Worm (Caenorhabditis elegans) whole organism, L2 larva: ENCODE data around the gene srj-11.

Experiments used
- C34F6.9 ChIP-seq: fragments of 150-350 bp; optimal IDR thresholded peaks from 2 replicates; lab custom pipeline; 2014; ENCODE audit warnings: missing biosample characterization, missing genetic modification characterization
- F13H6.1 ChIP-seq: sonication (generic microtip); optimal IDR thresholded peaks from 2 replicates; lab custom pipeline; 2016; ENCODE audit warnings: missing genetic modification characterization, missing compliant biosample characterization
- ZK546.5 ChIP-seq: sonication (generic microtip); optimal IDR thresholded peaks from 2 replicates; lab custom pipeline; 2017; ENCODE audit warnings: missing biosample characterization, missing genetic modification characterization
- alr-1 ChIP-seq: fragments of 150-350 bp; optimal IDR thresholded peaks from 2 replicates; lab custom pipeline; 2014; ENCODE audit warnings: missing biosample characterization, missing genetic modification characterization
- ama-1 ChIP-seq: fragments of 150-350 bp; optimal IDR thresholded peaks from 2 replicates; lab custom pipeline; 2018; ENCODE audit warnings: inconsistent platforms
- ceh-16 ChIP-seq: fragments of 150-350 bp; optimal IDR thresholded peaks from 2 replicates; lab custom pipeline; 2014; ENCODE audit warnings: missing biosample characterization, missing genetic modification characterization
- crh-2 ChIP-seq: sonication (generic microtip); optimal IDR thresholded peaks from 2 replicates; lab custom pipeline; 2017; ENCODE audit warnings: missing biosample characterization, missing genetic modification characterization
- dmd-4 ChIP-seq: sonication (generic microtip); optimal IDR thresholded peaks from 2 replicates; lab custom pipeline; 2017; ENCODE audit warnings: missing biosample characterization, missing genetic modification characterization
- egl-27 ChIP-seq: sonication (generic microtip); optimal IDR thresholded peaks from 3 replicates; lab custom pipeline; 2017; ENCODE audit warnings: missing biosample characterization, missing genetic modification reagents, missing genetic modification characterization
- elt-3 ChIP-seq: sonication (generic microtip); optimal IDR thresholded peaks from 2 replicates; lab custom pipeline; 2017; ENCODE audit warnings: missing biosample characterization, missing genetic modification characterization
- fos-1 ChIP-seq: fragments of 150-350 bp; optimal IDR thresholded peaks from 2 replicates; lab custom pipeline; 2014; ENCODE audit warnings: missing biosample characterization, missing genetic modification characterization
- gmeb-1 ChIP-seq: fragments of 150-350 bp; optimal IDR thresholded peaks from 2 replicates; lab custom pipeline; 2014; ENCODE audit warnings: missing biosample characterization, missing genetic modification characterization
- lin-13 ChIP-seq: fragments of 150-350 bp; optimal IDR thresholded peaks from 2 replicates; lab custom pipeline; 2014; ENCODE audit warnings: missing biosample characterization, missing genetic modification reagents, missing genetic modification characterization
- lin-39 ChIP-seq: fragments of 150-350 bp; optimal IDR thresholded peaks from 2 replicates; lab custom pipeline; 2014; ENCODE audit warnings: missing biosample characterization, missing genetic modification reagents, missing genetic modification characterization
- lsy-2 ChIP-seq, 2 experiments: fragments of 150-350 bp in 1 of 2; sonication (generic microtip) in 1 of 2; optimal IDR thresholded peaks; 2 replicates each; lab custom pipeline; 2014 to 2017; ENCODE audit warnings: missing biosample characterization in 2 of 2, missing genetic modification characterization in 2 of 2
- mbf-1 ChIP-seq: sonication (generic microtip); optimal IDR thresholded peaks from 2 replicates; lab custom pipeline; 2017; ENCODE audit warnings: missing biosample characterization, missing genetic modification characterization
- mdl-1 ChIP-seq, 2 experiments: fragments of 150-350 bp in 1 of 2; sonication (generic microtip) in 1 of 2; optimal IDR thresholded peaks; 2 replicates each; lab custom pipeline; 2017; ENCODE audit warnings: missing biosample characterization in 2 of 2, missing genetic modification characterization in 2 of 2
- nhr-10 ChIP-seq: sonication (generic microtip); optimal IDR thresholded peaks from 2 replicates; lab custom pipeline; 2017; ENCODE audit warnings: missing biosample characterization, missing genetic modification characterization
- nhr-129 ChIP-seq: fragments of 150-350 bp; optimal IDR thresholded peaks from 2 replicates; lab custom pipeline; 2014; ENCODE audit warnings: missing biosample characterization, missing genetic modification characterization
- nhr-21 ChIP-seq: fragments of 150-350 bp; optimal IDR thresholded peaks from 2 replicates; lab custom pipeline; 2014; ENCODE audit warnings: missing biosample characterization, missing genetic modification characterization
- nhr-23 ChIP-seq: fragments of 150-350 bp; optimal IDR thresholded peaks from 2 replicates; lab custom pipeline; 2014; ENCODE audit warnings: missing biosample characterization, missing genetic modification reagents, missing genetic modification characterization
- nhr-25 ChIP-seq: fragments of 150-350 bp; sonication (generic microtip); optimal IDR thresholded peaks from 3 replicates; lab custom pipeline; 2014; ENCODE audit warnings: missing biosample characterization, missing genetic modification characterization
- nhr-6 ChIP-seq: fragments of 150-350 bp; optimal IDR thresholded peaks from 2 replicates; lab custom pipeline; 2014; ENCODE audit warnings: missing biosample characterization, missing genetic modification characterization
- nhr-77 ChIP-seq: fragments of 150-350 bp; optimal IDR thresholded peaks from 2 replicates; lab custom pipeline; 2014; ENCODE audit warnings: missing biosample characterization, missing genetic modification characterization
- peb-1 ChIP-seq: fragments of 150-350 bp; optimal IDR thresholded peaks from 2 replicates; lab custom pipeline; 2014; ENCODE audit warnings: missing biosample characterization, missing genetic modification characterization
- sem-4 ChIP-seq: fragments of 150-350 bp; optimal IDR thresholded peaks from 2 replicates; lab custom pipeline; 2014; ENCODE audit warnings: missing biosample characterization, missing genetic modification reagents, missing genetic modification characterization
- sma-3 ChIP-seq: sonication (generic microtip); optimal IDR thresholded peaks from 2 replicates; lab custom pipeline; 2016; ENCODE audit warnings: missing genetic modification reagents, missing genetic modification characterization, missing compliant biosample characterization
- sma-9 ChIP-seq, 2 experiments: fragments of 150-350 bp in 1 of 2; sonication (generic microtip) in 1 of 2; optimal IDR thresholded peaks; 2 replicates each; lab custom pipeline; 2014 to 2016; ENCODE audit warnings: missing genetic modification characterization in 2 of 2, mild to moderate bottlenecking in 1 of 2, missing biosample characterization in 1 of 2, missing compliant biosample characterization in 1 of 2, missing genetic modification reagents in 1 of 2, moderate library complexity in 1 of 2
- snpc-4 ChIP-seq: fragments of 150-350 bp; optimal IDR thresholded peaks from 2 replicates; lab custom pipeline; 2014; ENCODE audit warnings: missing biosample characterization, missing genetic modification characterization
- unc-39 ChIP-seq: fragments of 150-350 bp; optimal IDR thresholded peaks from 2 replicates; lab custom pipeline; 2014; ENCODE audit warnings: missing biosample characterization, missing genetic modification characterization
- unc-55 ChIP-seq: fragments of 150-350 bp; sonication (generic microtip); optimal IDR thresholded peaks from 3 replicates; lab custom pipeline; 2014; ENCODE audit warnings: missing biosample characterization, missing genetic modification reagents, missing genetic modification characterization
- ztf-1 ChIP-seq: fragments of 200-800 bp; sonication (Bioruptor generic); conservative IDR thresholded peaks from 2 replicates; pipeline ENCODE4 v1.3.6; 2022; ENCODE audit warnings: missing genetic modification characterization, missing compliant biosample characterization
- ztf-4 ChIP-seq: fragments of 150-350 bp; optimal IDR thresholded peaks from 2 replicates; lab custom pipeline; 2014; ENCODE audit warnings: missing biosample characterization, missing genetic modification characterization

srj-11 gene

DNA sequence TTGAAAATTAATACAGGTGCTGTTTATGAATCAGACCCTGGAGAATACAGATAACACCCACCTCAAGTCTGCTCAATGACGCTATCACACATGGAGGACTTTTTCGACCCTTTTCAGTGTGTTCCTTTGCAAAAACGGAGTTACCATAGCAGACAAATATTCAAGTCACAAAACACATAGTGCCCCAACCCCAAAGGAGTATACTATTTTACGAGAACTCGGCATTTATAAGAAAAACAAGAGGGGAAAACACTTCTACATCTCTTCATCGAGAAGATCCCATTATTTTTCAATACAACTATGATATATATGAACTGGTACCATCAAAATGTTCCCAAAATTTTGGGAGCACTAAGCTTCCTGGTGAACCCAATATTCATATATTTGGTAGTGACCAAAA is 3.5 kb downstream of the srj-11 start, which contains the start of gene srj-7:
Gene srj-7 (plus strand): TSS at position 301 of the 400 bp plus-strand sequence.
- TF ChIP-seq nhr-21 (tag; lab: Kevin White, UChicago): no peak
- no peak for TF ChIP-seq nhr-10 (tag; lab: Kevin White, UChicago)
- no peak for TF ChIP-seq alr-1 (tag; lab: Kevin White, UChicago)
- TF ChIP-seq nhr-129 (tag; lab: Kevin White, UChicago): no peak
- TF ChIP-seq sma-9 (GFP tag; optimal IDR thresholded peaks at IDR 0.05; lab: Kevin White, UChicago): no peak
- no peak for TF ChIP-seq sma-9 (tag; optimal IDR thresholded peaks at IDR 0.05; lab: Kevin White, UChicago)
- TF ChIP-seq egl-27 (tag; lab: Kevin White, UChicago): no peak
- no peak for TF ChIP-seq peb-1 (tag; lab: Kevin White, UChicago)
- no peak for TF ChIP-seq fos-1 (tag; lab: Kevin White, UChicago)
- no peak for TF ChIP-seq dmd-4 (tag; lab: Kevin White, UChicago)
- TF ChIP-seq ztf-4: no peak
- TF ChIP-seq sma-3 (GFP tag; lab: Kevin White, UChicago): no peak
- TF ChIP-seq crh-2 (tag; lab: Kevin White, UChicago): no peak
- TF ChIP-seq ceh-16 (tag; lab: Kevin White, UChicago): no peak
- TF ChIP-seq lin-13: no peak
- no peak for TF ChIP-seq ZK546.5 (tag; lab: Kevin White, UChicago)
- no peak for TF ChIP-seq mbf-1 (tag; lab: Kevin White, UChicago)
- TF ChIP-seq mdl-1 (tag; optimal IDR thresholded peaks at IDR 0.05; lab: Kevin White, UChicago): no peak
- no peak for TF ChIP-seq snpc-4 (tag; lab: Kevin White, UChicago)
- no peak for TF ChIP-seq unc-39 (tag; lab: Kevin White, UChicago)
- TF ChIP-seq F13H6.1 (tag; lab: Kevin White, UChicago): no peak

DNA sequence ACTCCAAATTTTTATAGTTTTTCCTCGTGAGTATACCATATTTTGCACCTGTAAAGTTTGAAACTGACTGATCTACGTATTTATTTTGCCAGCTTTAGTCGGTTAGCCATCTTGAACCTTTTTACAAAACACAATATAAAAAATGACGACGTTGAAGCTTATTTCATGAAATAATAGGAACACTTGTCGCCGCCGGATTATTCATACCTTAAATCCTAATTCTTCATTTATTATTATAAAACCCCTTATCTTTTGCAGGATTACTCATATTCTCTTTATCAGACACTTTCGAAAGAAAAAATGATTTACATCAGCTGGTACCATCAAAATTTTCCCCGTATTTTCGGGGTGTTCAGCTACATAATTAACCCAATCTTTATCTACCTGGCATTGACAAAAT is 6.3 kb downstream of the srj-11 start, which contains the start of gene srj-8:
Gene srj-8 (plus strand): TSS at position 301 of the 400 bp plus-strand sequence.
- TF ChIP-seq lin-39 (tag; lab: Kevin White, UChicago): no peak
- TF ChIP-seq elt-3: no peak
- TF ChIP-seq sem-4 (tag; lab: Kevin White, UChicago): no peak
- TF ChIP-seq F13H6.1 (tag; lab: Kevin White, UChicago): no peak
- TF ChIP-seq egl-27 (tag; lab: Kevin White, UChicago): no peak
- TF ChIP-seq nhr-77 (tag; lab: Kevin White, UChicago): no peak
- TF ChIP-seq nhr-6 (tag; lab: Kevin White, UChicago): no peak
- TF ChIP-seq dmd-4 (tag; lab: Kevin White, UChicago): no peak
- TF ChIP-seq nhr-23 (tag; lab: Kevin White, UChicago): no peak
- no peak for TF ChIP-seq crh-2 (tag; lab: Kevin White, UChicago)
- no peak for TF ChIP-seq unc-55 (GFP tag; lab: Kevin White, UChicago)
- TF ChIP-seq ztf-1: no peak
- no peak for TF ChIP-seq gmeb-1 (tag; lab: Kevin White, UChicago)
- no peak for TF ChIP-seq nhr-10 (tag; lab: Kevin White, UChicago)
- no peak for TF ChIP-seq lsy-2 (tag; optimal IDR thresholded peaks at IDR 0.05; lab: Kevin White, UChicago)
- TF ChIP-seq C34F6.9 (tag; lab: Kevin White, UChicago): no peak

DNA sequence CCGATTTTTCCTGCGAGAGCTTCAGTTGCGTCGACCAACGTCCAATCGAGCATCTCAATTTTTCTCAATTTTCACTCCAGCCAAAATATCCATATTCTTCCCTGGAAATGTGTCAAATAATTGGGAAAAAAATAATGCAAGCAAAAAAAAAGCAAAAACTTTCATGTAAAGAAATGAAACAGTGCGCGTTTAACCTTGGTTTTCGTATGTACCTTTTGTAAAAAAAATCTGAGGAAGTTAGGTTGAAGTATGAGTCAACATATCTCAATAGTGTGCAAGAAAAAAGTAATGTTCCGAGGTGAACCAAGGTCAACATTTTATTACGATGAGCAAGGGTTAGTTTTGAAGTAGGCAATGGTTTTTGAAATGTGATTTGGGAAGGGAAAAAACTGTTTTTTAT is 8.9 kb downstream of the srj-11 start, which contains the start of gene T28A11.13:
Gene T28A11.13 (minus strand): TSS at position 101 of the 400 bp plus-strand sequence.
- TF ChIP-seq lin-39 (tag; lab: Kevin White, UChicago) (no peak), ama-1 (no peak), nhr-25 (no peak), dmd-4 (tag; lab: Kevin White, UChicago) (no peak)

DNA sequence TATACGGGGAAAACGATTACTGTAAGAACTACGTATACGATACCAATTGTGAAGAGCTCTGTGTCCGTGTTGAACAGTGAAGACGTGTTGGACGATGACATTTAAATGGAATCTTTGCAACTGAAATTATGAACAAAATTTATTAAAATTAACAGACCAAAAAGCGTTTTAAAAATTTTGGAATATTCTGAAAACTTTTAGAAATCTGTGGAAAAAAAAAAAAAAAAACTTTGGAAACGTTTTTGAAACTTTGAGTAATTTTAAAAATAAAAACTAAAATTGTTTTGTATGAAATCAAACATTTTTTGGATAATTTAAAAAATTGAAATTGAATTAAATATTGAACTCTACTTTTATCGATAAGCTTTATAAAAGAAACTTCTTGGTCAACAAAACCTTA is 14.8 kb downstream of the srj-11 start, which contains the start of gene srt-63:
Gene srt-63 (minus strand): TSS at position 101 of the 400 bp plus-strand sequence.
- no peak for TF ChIP-seq snpc-4 (tag; lab: Kevin White, UChicago)
- TF ChIP-seq nhr-6 (tag; lab: Kevin White, UChicago): no peak
- no peak for TF ChIP-seq ama-1
- TF ChIP-seq mbf-1 (tag; lab: Kevin White, UChicago): no peak
- TF ChIP-seq sma-9 (GFP tag; optimal IDR thresholded peaks at IDR 0.05; lab: Kevin White, UChicago): no peak
- TF ChIP-seq sma-9 (tag; optimal IDR thresholded peaks at IDR 0.05; lab: Kevin White, UChicago): no peak
- no peak for TF ChIP-seq egl-27 (tag; lab: Kevin White, UChicago)
- no peak for TF ChIP-seq crh-2 (tag; lab: Kevin White, UChicago)

DNA sequence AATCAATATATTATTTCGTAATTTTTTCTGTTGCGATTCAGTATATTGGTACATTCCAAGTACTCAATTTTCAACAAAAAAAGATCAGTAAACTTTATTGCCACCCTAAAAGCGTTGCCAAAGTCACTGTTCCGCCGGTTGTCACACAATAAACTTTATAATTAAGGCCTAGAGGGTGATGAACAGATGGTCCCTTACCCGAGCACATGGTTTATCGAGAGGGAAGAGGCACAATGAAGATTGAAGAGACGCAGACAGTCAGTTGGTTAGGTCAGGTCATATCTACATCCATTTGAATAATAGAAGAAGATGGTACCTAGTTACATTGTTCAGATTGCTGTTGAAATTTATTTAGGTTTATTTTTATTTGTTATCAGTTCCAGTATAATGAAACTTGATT is 15.6 kb downstream of the srj-11 start:
- no peak for TF ChIP-seq ama-1
